Fruit fly (Drosophila melanogaster) Kc167 (cell line): ENCODE data around the gene CG8202.

Source experiments
- Sin3A ChIP-seq: fragments of >200 bp; optimal IDR thresholded peaks from 2 replicates; lab custom pipeline; 2018; ENCODE audit warnings: missing external identifiers
- insv ChIP-seq: fragments of >200 bp; optimal IDR thresholded peaks from 3 replicates; lab custom pipeline; 2018; ENCODE audit warnings: missing external identifiers
- psq ChIP-seq: fragments of >200 bp; optimal IDR thresholded peaks from 2 replicates; lab custom pipeline; 2017; ENCODE audit warnings: missing external identifiers
- ttk ChIP-seq: sonication (Bioruptor generic); optimal IDR thresholded peaks from 2 replicates; lab custom pipeline; 2017; ENCODE audit warnings: missing external identifiers

- TF ChIP-seq insv (lab: Kevin White, UChicago) (no peak), ttk (no peak), psq (lab: Kevin White, UChicago) (no peak), Sin3A (lab: Kevin White, UChicago) (no peak)
Measured at dm6 chr3R:8767998-8768397, 36.1 kb downstream of the CG8202 start, which contains the start of the genes CG34135 and CG11768.
